Worm (Caenorhabditis elegans) whole organism, late embryonic: Measurements from ENCODE around the gene M28.8.

ENCODE experiments used
- C08G9.2 ChIP-seq: sonication (generic microtip); optimal IDR thresholded peaks from 2 replicates; lab custom pipeline; 2016; ENCODE audit warnings: mild to moderate bottlenecking, missing genetic modification characterization, moderate library complexity, missing compliant biosample characterization
- C38D4.7 ChIP-seq: fragments of 200-800 bp; sonication (Bioruptor generic); optimal IDR thresholded peaks from 2 replicates; lab custom pipeline; 2018; ENCODE audit warnings: mild to moderate bottlenecking, missing genetic modification characterization, moderate library complexity, missing compliant biosample characterization
- F13H6.1 ChIP-seq: sonication (generic microtip); optimal IDR thresholded peaks from 2 replicates; lab custom pipeline; 2016; ENCODE audit warnings: missing genetic modification characterization, missing compliant biosample characterization
- K02D7.2 ChIP-seq: sonication (generic microtip); optimal IDR thresholded peaks from 2 replicates; lab custom pipeline; 2017; ENCODE audit warnings: mild to moderate bottlenecking, missing genetic modification characterization, missing compliant biosample characterization
- K09A11.1 ChIP-seq: sonication (generic microtip); optimal IDR thresholded peaks from 2 replicates; lab custom pipeline; 2017; ENCODE audit warnings: antibody characterized with exemption, mild to moderate bottlenecking, missing genetic modification characterization, missing compliant biosample characterization; ENCODE audit not compliant: insufficient read depth
- T23F11.4 ChIP-seq: fragments of 200-800 bp; sonication (Bioruptor generic); optimal IDR thresholded peaks from 2 replicates; lab custom pipeline; 2018; ENCODE audit warnings: mild to moderate bottlenecking, missing genetic modification characterization, missing compliant biosample characterization
- Y22D7AL.16 ChIP-seq: sonication (generic microtip); optimal IDR thresholded peaks from 2 replicates; lab custom pipeline; 2016; ENCODE audit warnings: missing genetic modification characterization, missing compliant biosample characterization
- ama-1 ChIP-seq: fragments of 150-350 bp; optimal IDR thresholded peaks from 2 replicates; lab custom pipeline; 2014
- ceh-18 ChIP-seq: sonication (generic microtip); optimal IDR thresholded peaks from 2 replicates; lab custom pipeline; 2016; ENCODE audit warnings: missing genetic modification characterization, missing compliant biosample characterization
- ceh-19 ChIP-seq: fragments of 200-800 bp; sonication (Bioruptor generic); optimal IDR thresholded peaks from 2 replicates; lab custom pipeline; 2018; ENCODE audit warnings: mild to moderate bottlenecking, missing genetic modification characterization, missing compliant biosample characterization
- ceh-2 ChIP-seq: sonication (generic microtip); optimal IDR thresholded peaks from 2 replicates; lab custom pipeline; 2016; ENCODE audit warnings: missing genotype, missing genetic modification characterization, missing compliant biosample characterization
- ceh-24 ChIP-seq: sonication (generic microtip); optimal IDR thresholded peaks from 2 replicates; lab custom pipeline; 2016; ENCODE audit warnings: mild to moderate bottlenecking, missing genetic modification characterization, missing compliant biosample characterization
- ceh-45 ChIP-seq: fragments of 200-800 bp; sonication (Bioruptor generic); IDR thresholded peaks from 2 replicates; pipeline ENCODE4 v1.3.6; 2022; ENCODE audit warnings: missing genetic modification reagents, missing genetic modification characterization, missing compliant biosample characterization
- che-1 ChIP-seq: sonication (generic microtip); optimal IDR thresholded peaks from 2 replicates; lab custom pipeline; 2016; ENCODE audit warnings: mild to moderate bottlenecking, missing genetic modification characterization, missing compliant biosample characterization
- dmd-4 ChIP-seq: sonication (generic microtip); optimal IDR thresholded peaks from 2 replicates; lab custom pipeline; 2016; ENCODE audit warnings: borderline replicate concordance, missing genetic modification characterization, missing compliant biosample characterization
- elt-2 ChIP-seq: sonication (generic microtip); optimal IDR thresholded peaks from 2 replicates; lab custom pipeline; 2016; ENCODE audit warnings: missing genetic modification reagents, missing genetic modification characterization, missing compliant biosample characterization
- ets-4 ChIP-seq: sonication (generic microtip); optimal IDR thresholded peaks from 2 replicates; lab custom pipeline; 2016; ENCODE audit warnings: missing genetic modification characterization, missing compliant biosample characterization
- fax-1 ChIP-seq: sonication (generic microtip); optimal IDR thresholded peaks from 2 replicates; lab custom pipeline; 2016; ENCODE audit warnings: missing genotype, missing genetic modification characterization, missing compliant biosample characterization
- fkh-10 ChIP-seq: fragments of 150-350 bp; optimal IDR thresholded peaks from 2 replicates; lab custom pipeline; 2014; ENCODE audit warnings: missing biosample characterization, missing genetic modification reagents, missing genetic modification characterization
- fkh-6 ChIP-seq: sonication (generic microtip); optimal IDR thresholded peaks from 2 replicates; lab custom pipeline; 2016; ENCODE audit warnings: missing genetic modification characterization, missing compliant biosample characterization
- hlh-30 ChIP-seq: sonication (generic microtip); optimal IDR thresholded peaks from 2 replicates; lab custom pipeline; 2017; ENCODE audit warnings: antibody characterized with exemption, missing genetic modification characterization, missing compliant biosample characterization; ENCODE audit not compliant: insufficient read depth
- hlh-8 ChIP-seq: sonication (generic microtip); optimal IDR thresholded peaks from 2 replicates; lab custom pipeline; 2016; ENCODE audit warnings: missing genotype, missing genetic modification characterization, missing compliant biosample characterization
- lim-6 ChIP-seq: sonication (generic microtip); optimal IDR thresholded peaks from 2 replicates; lab custom pipeline; 2016; ENCODE audit warnings: missing genetic modification characterization, missing compliant biosample characterization
- lin-11 ChIP-seq: fragments of 200-800 bp; sonication (Bioruptor generic); optimal IDR thresholded peaks from 2 replicates; lab custom pipeline; 2018; ENCODE audit warnings: mild to moderate bottlenecking, missing genetic modification characterization, missing compliant biosample characterization
- madf-2 ChIP-seq: sonication (generic microtip); optimal IDR thresholded peaks from 2 replicates; lab custom pipeline; 2017; ENCODE audit warnings: missing genetic modification characterization, missing compliant biosample characterization
- nhr-11 ChIP-seq: fragments of 150-350 bp; optimal IDR thresholded peaks from 2 replicates; lab custom pipeline; 2014; ENCODE audit warnings: missing biosample characterization, missing genetic modification characterization
- nhr-232 ChIP-seq: sonication (generic microtip); optimal IDR thresholded peaks from 2 replicates; lab custom pipeline; 2016; ENCODE audit warnings: missing genetic modification characterization, missing compliant biosample characterization
- npax-4 ChIP-seq: sonication (generic microtip); optimal IDR thresholded peaks from 2 replicates; lab custom pipeline; 2016; ENCODE audit warnings: missing genetic modification characterization, missing compliant biosample characterization
- odd-2 ChIP-seq: sonication (generic microtip); optimal IDR thresholded peaks from 2 replicates; lab custom pipeline; 2017; ENCODE audit warnings: antibody characterized with exemption, mild to moderate bottlenecking, missing genetic modification characterization, missing compliant biosample characterization
- pag-3 ChIP-seq: sonication (generic microtip); optimal IDR thresholded peaks from 2 replicates; lab custom pipeline; 2016; ENCODE audit warnings: missing compliant biosample characterization, missing genetic modification characterization, borderline replicate concordance
- pat-9 ChIP-seq: fragments of 200-800 bp; sonication (Bioruptor generic); optimal IDR thresholded peaks from 2 replicates; lab custom pipeline; 2018; ENCODE audit warnings: mild to moderate bottlenecking, missing genetic modification characterization, moderate library complexity, missing compliant biosample characterization
- pax-1 ChIP-seq: fragments of 150-350 bp; optimal IDR thresholded peaks from 2 replicates; lab custom pipeline; 2014; ENCODE audit warnings: missing biosample characterization, missing genetic modification characterization
- pha-2 ChIP-seq: sonication (generic microtip); optimal IDR thresholded peaks from 2 replicates; lab custom pipeline; 2017; ENCODE audit warnings: mild to moderate bottlenecking, missing genetic modification characterization, missing compliant biosample characterization
- pros-1 ChIP-seq: fragments of 150-350 bp; optimal IDR thresholded peaks from 2 replicates; lab custom pipeline; 2014; ENCODE audit warnings: missing biosample characterization, missing genetic modification reagents, missing genetic modification characterization
- ref-2 ChIP-seq: sonication (generic microtip); optimal IDR thresholded peaks from 2 replicates; lab custom pipeline; 2016; ENCODE audit warnings: missing genetic modification characterization, missing compliant biosample characterization
- sdc-2 ChIP-seq: sonication (generic microtip); optimal IDR thresholded peaks from 2 replicates; lab custom pipeline; 2016; ENCODE audit warnings: missing genotype, missing genetic modification characterization, missing compliant biosample characterization
- sox-2 ChIP-seq: fragments of 200-800 bp; sonication (Bioruptor generic); IDR thresholded peaks from 2 replicates; pipeline ENCODE4 v1.3.6; 2022; ENCODE audit warnings: missing genetic modification reagents, missing genetic modification characterization, missing compliant biosample characterization
- syd-9 ChIP-seq: sonication (generic microtip); optimal IDR thresholded peaks from 2 replicates; lab custom pipeline; 2016; ENCODE audit warnings: mild to moderate bottlenecking, missing genetic modification characterization, moderate library complexity, missing compliant biosample characterization
- tbx-7 ChIP-seq: sonication (generic microtip); optimal IDR thresholded peaks from 2 replicates; lab custom pipeline; 2016; ENCODE audit warnings: missing genotype, missing genetic modification characterization, missing compliant biosample characterization
- unc-42 ChIP-seq: sonication (generic microtip); optimal IDR thresholded peaks from 2 replicates; lab custom pipeline; 2016; ENCODE audit warnings: missing genotype, missing genetic modification characterization, missing compliant biosample characterization
- unc-86 ChIP-seq: sonication (generic microtip); optimal IDR thresholded peaks from 2 replicates; lab custom pipeline; 2016; ENCODE audit warnings: missing genetic modification characterization, missing compliant biosample characterization
- zip-5 ChIP-seq: sonication (generic microtip); optimal IDR thresholded peaks from 2 replicates; lab custom pipeline; 2016; ENCODE audit warnings: missing genetic modification characterization, missing compliant biosample characterization

Gene M28.8

ce11 chrII:10652112-10652511 lies 24.0 kb downstream of the M28.8 start, which contains the start of gene nphp-1:
Gene nphp-1 (minus strand): TSS chrII:10652256.
- TF ChIP-seq che-1 (no peak), sdc-2 (tag; lab: Kevin White, UChicago) (peak; percentile 92), ceh-18 (tag; lab: Kevin White, UChicago) (no peak), hlh-8 (no peak)
- TF ChIP-seq, all 69 proteins: peak for 1

DNA sequence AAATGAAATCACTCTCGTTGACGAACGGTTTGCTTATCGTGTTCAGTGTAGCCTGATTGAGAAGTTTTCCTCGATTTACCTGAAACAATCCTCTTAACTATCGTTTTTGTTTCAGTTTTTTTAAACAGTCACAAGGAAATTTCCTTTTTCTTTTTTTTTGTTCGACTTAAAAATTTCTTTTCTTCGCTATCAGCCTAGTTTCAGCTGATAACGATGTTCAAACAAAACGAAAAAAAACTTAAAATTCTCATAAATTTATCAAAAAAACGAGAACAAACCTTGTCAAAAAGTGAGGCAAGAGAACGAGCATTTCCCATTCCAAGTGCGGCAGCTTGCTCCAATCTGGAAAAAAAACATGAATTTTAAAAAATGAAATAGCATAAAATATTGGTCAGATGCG lies 25.5 kb downstream of the M28.8 start:
- TF ChIP-seq ceh-19 (GFP tag; lab: Kevin White, UChicago) (no peak), pag-3 (no peak), ref-2 (tag; lab: Kevin White, UChicago) (no peak), K09A11.1 (tag; lab: Kevin White, UChicago) (no peak), pros-1 (tag; lab: Kevin White, UChicago) (no peak), dmd-4 (tag; lab: Kevin White, UChicago) (no peak), fkh-10 (GFP tag; lab: Kevin White, UChicago) (no peak), unc-42 (tag; lab: Kevin White, UChicago) (no peak), lin-11 (tag; lab: Kevin White, UChicago) (no peak), ama-1 (no peak), ceh-45 (GFP tag; lab: Robert Waterston, UW) (no peak), fkh-6 (no peak), K02D7.2 (no peak), odd-2 (tag; lab: Kevin White, UChicago) (no peak), C08G9.2 (tag; lab: Kevin White, UChicago) (no peak)

- TF ChIP-seq pag-3, result no peak
- TF ChIP-seq pha-2, result no peak
- no peak for TF ChIP-seq ceh-24
- TF ChIP-seq T23F11.4 (GFP tag; lab: Kevin White, UChicago), result no peak
- no peak for TF ChIP-seq unc-86
- TF ChIP-seq Y22D7AL.16 (tag; lab: Kevin White, UChicago), result no peak
- TF ChIP-seq nhr-11 (tag; lab: Kevin White, UChicago), result no peak
- TF ChIP-seq fkh-10 (GFP tag; lab: Kevin White, UChicago), result no peak
- TF ChIP-seq hlh-30 (tag; lab: Kevin White, UChicago), result no peak
- no peak for TF ChIP-seq unc-42 (tag; lab: Kevin White, UChicago)
Measured at ce11 chrII:10654435-10654834, 26.4 kb downstream of the M28.8 start.

DNA sequence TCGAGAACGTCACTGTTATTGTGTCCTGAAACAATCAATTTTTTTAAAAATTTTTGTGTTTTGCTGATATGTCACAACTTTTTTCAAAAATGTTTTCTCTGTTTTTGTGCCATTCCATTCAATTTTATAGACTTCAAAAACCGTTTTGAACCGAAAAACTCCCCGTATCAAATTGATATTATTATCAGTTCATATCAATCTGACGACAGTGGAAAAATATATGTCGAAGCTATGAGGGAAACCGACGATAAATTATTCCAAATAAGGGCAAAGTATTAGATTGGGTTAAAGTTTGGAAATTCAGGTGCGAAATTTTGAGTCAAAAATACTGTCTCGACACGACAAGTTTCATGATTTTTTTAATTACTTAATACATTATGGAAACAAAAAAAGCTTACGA lies 28.3 kb downstream of the M28.8 start:
- TF ChIP-seq F13H6.1 (tag; lab: Kevin White, UChicago), result no peak
- no peak for TF ChIP-seq pag-3
- TF ChIP-seq tbx-7, result no peak

- TF ChIP-seq elt-2 (tag; lab: Kevin White, UChicago), result peak; percentile 31
- TF ChIP-seq zip-5 (tag; lab: Kevin White, UChicago), result no peak
Measured at ce11 chrII:10657632-10658108, 29.6 kb downstream of the M28.8 start, which contains the start of gene lact-3. Gene lact-3 (minus strand): TSS chrII:10657682.

DNA sequence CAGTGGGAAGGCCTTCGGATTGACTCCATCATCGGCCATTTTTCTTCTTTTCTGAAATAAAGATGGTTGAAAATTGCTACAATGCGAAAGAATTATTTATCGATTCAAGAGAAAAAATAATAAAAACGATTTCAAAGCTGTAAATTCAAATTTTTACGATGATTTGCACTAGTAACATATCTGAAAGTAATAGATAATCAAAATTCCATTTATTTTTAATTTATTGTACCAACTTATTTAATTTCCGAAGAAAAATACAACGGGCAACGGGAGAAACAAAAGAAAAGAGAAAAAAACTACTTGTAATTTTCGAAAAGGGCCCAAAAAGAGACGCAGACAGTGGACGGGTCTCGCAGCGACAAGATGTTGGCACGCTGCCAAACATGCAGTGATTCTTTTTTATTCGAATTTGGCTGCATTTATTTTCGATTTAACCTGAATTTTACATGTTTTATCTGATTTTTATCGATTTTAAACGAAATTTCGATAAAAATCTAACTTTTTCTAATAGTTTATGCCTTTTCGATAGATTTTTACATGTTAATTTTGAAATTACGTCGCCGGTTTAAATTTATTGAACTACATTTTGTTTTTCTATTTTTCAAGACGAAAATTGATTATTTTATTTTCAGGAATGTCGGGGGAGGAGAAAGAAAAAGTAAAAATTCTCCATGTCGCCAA lies 30.7 kb downstream of the M28.8 start, which contains the start of the genes snu-13 and rsp-7:
Gene snu-13 (minus strand): TSS at position 51 of the 681 bp plus-strand sequence.
Gene rsp-7 (plus strand): TSS at position 631 of the 681 bp plus-strand sequence.
- TF ChIP-seq unc-86 (no peak), ceh-24 (no peak), C38D4.7 (GFP tag; lab: Kevin White, UChicago) (no peak), pax-1 (tag; lab: Kevin White, UChicago) (no peak), ets-4 (tag; lab: Kevin White, UChicago) (no peak), fkh-10 (GFP tag; lab: Kevin White, UChicago) (no peak), ceh-19 (GFP tag; lab: Kevin White, UChicago) (no peak), pat-9 (tag; lab: Kevin White, UChicago) (no peak), fax-1 (tag; lab: Kevin White, UChicago) (no peak), nhr-232 (no peak), F13H6.1 (tag; lab: Kevin White, UChicago) (no peak), syd-9 (tag; lab: Kevin White, UChicago) (no peak), sox-2 (GFP tag; lab: Robert Waterston, UW) (0 out of 2 replicates have a peak, but pooled peaks have one; percentile 2), madf-2 (tag; lab: Kevin White, UChicago) (no peak), C08G9.2 (tag; lab: Kevin White, UChicago) (no peak), lim-6 (no peak), lin-11 (tag; lab: Kevin White, UChicago) (no peak), npax-4 (tag; lab: Kevin White, UChicago) (no peak), ceh-2 (tag; lab: Kevin White, UChicago) (no peak), sdc-2 (tag; lab: Kevin White, UChicago) (no peak), hlh-30 (tag; lab: Kevin White, UChicago) (no peak)
